Fruit fly (Drosophila melanogaster) whole organism, embryonic: Measurements from ENCODE around the gene mdlc.

Source experiments
- Aef1 ChIP-seq: fragments of 200-800 bp; sonication (Bioruptor generic); IDR thresholded peaks from 3 replicates; pipeline ENCODE4 v1.3.6; 2022; ENCODE audit warnings: missing biosample characterization, missing genetic modification characterization
- BEAF-32 ChIP-seq: fragments of 200-800 bp; sonication (Bioruptor generic); optimal IDR thresholded peaks from 3 replicates; lab custom pipeline; 2017; ENCODE audit warnings: missing biosample characterization, missing genetic modification characterization, mild to moderate bottlenecking, moderate library complexity, missing genetic modification reagents
- BtbVII ChIP-seq: fragments of 200-800 bp; sonication (Bioruptor generic); optimal IDR thresholded peaks from 3 replicates; lab custom pipeline; 2017; ENCODE audit warnings: missing biosample characterization, mild to moderate bottlenecking, missing genetic modification characterization
- CG10209 ChIP-seq: fragments of 200-800 bp; sonication (Bioruptor generic); optimal IDR thresholded peaks from 3 replicates; lab custom pipeline; 2017; ENCODE audit warnings: missing biosample characterization, mild to moderate bottlenecking, missing genetic modification characterization, missing genetic modification reagents
- CG10431 ChIP-seq: fragments of 200-800 bp; sonication (Bioruptor generic); optimal IDR thresholded peaks from 3 replicates; lab custom pipeline; 2018; ENCODE audit warnings: missing biosample characterization, mild to moderate bottlenecking, missing genetic modification characterization
- CG11085 ChIP-seq: fragments of 200-800 bp; sonication (Bioruptor generic); IDR thresholded peaks from 2 replicates; pipeline ENCODE4 v1.3.6; 2022; ENCODE audit warnings: missing biosample characterization, missing genetic modification characterization
- CG11696 ChIP-seq: fragments of 200-800 bp; sonication (Bioruptor generic); IDR thresholded peaks from 2 replicates; pipeline ENCODE4 v1.3.6; 2022; ENCODE audit warnings: missing biosample characterization, missing genetic modification characterization
- CG1233 ChIP-seq: fragments of 200-800 bp; sonication (Bioruptor generic); optimal IDR thresholded peaks from 4 replicates; lab custom pipeline; 2018; ENCODE audit warnings: missing biosample characterization, mild to moderate bottlenecking, missing genetic modification characterization
- CG17186 ChIP-seq: fragments of 200-800 bp; sonication (Bioruptor generic); optimal IDR thresholded peaks from 3 replicates; lab custom pipeline; 2017; ENCODE audit warnings: missing biosample characterization, missing genetic modification reagents, missing genetic modification characterization
- CG17361 ChIP-seq: fragments of 200-800 bp; sonication (Bioruptor generic); IDR thresholded peaks from 3 replicates; pipeline ENCODE4 v1.3.6; 2022; ENCODE audit warnings: missing biosample characterization, missing genetic modification characterization
- CG30020 ChIP-seq: fragments of 200-800 bp; optimal IDR thresholded peaks from 2 replicates; lab custom pipeline; 2019; ENCODE audit warnings: missing biosample characterization, mild to moderate bottlenecking, missing genetic modification characterization, moderate library complexity
- CG3847 ChIP-seq: fragments of 200-800 bp; sonication (Bioruptor generic); IDR thresholded peaks from 2 replicates; pipeline ENCODE4 v1.3.6; 2022; ENCODE audit warnings: missing biosample characterization, missing genetic modification characterization
- CG3995 ChIP-seq: fragments of 200-800 bp; sonication (Bioruptor generic); optimal IDR thresholded peaks from 3 replicates; lab custom pipeline; 2016; ENCODE audit warnings: missing biosample characterization, missing genetic modification characterization
- CG6254 ChIP-seq: fragments of 200-800 bp; sonication (Bioruptor generic); optimal IDR thresholded peaks from 3 replicates; lab custom pipeline; 2017; ENCODE audit warnings: mild to moderate bottlenecking, missing biosample characterization, missing genetic modification reagents, missing genetic modification characterization
- CG6791 ChIP-seq: fragments of 200-800 bp; sonication (Bioruptor generic); IDR thresholded peaks from 3 replicates; pipeline ENCODE4 v1.3.6; 2022; ENCODE audit warnings: missing biosample characterization, missing genetic modification characterization; ENCODE audit not compliant: partially characterized antibody
- CG7372 ChIP-seq: fragments of 200-800 bp; sonication (Bioruptor generic); IDR thresholded peaks from 2 replicates; pipeline ENCODE4 v1.3.6; 2022; ENCODE audit warnings: missing biosample characterization, missing genetic modification characterization
- CG9876 ChIP-seq: fragments of 200-800 bp; sonication (Bioruptor generic); optimal IDR thresholded peaks from 2 replicates; lab custom pipeline; 2016; ENCODE audit warnings: missing biosample characterization, missing genetic modification characterization
- CTCF ChIP-seq: fragments of 200-800 bp; sonication (Bioruptor generic); optimal IDR thresholded peaks from 2 replicates; lab custom pipeline; 2017; ENCODE audit warnings: missing biosample characterization, mild to moderate bottlenecking, missing genetic modification characterization, moderate library complexity
- Dref ChIP-seq: fragments of 200-800 bp; sonication (Bioruptor generic); IDR thresholded peaks from 2 replicates; pipeline ENCODE4 v1.3.6; 2022; ENCODE audit warnings: missing biosample characterization, missing genetic modification characterization
- Ets65A ChIP-seq: fragments of 200-800 bp; sonication (Bioruptor generic); peaks from one replicate; lab custom pipeline; 2016; ENCODE audit warnings: missing biosample characterization, missing genetic modification characterization
- Fer2 ChIP-seq: fragments of 200-800 bp; sonication (Bioruptor generic); optimal IDR thresholded peaks from 2 replicates; lab custom pipeline; 2018; ENCODE audit warnings: missing biosample characterization, mild to moderate bottlenecking, missing genetic modification characterization, moderate library complexity
- Fer3 ChIP-seq: fragments of 200-800 bp; sonication (Bioruptor generic); optimal IDR thresholded peaks from 2 replicates; lab custom pipeline; 2018; ENCODE audit warnings: missing biosample characterization, mild to moderate bottlenecking, missing genetic modification characterization, moderate library complexity
- Hand ChIP-seq: fragments of 200-800 bp; sonication (Bioruptor generic); optimal IDR thresholded peaks from 2 replicates; lab custom pipeline; 2017; ENCODE audit warnings: mild to moderate bottlenecking, missing biosample characterization, missing genetic modification reagents, missing genetic modification characterization
- Hr39 ChIP-seq: fragments of >200 bp; optimal IDR thresholded peaks from 2 replicates; lab custom pipeline; 2017
- Hsf ChIP-seq: fragments of 200-800 bp; sonication (Bioruptor generic); optimal IDR thresholded peaks from 3 replicates; lab custom pipeline; 2016; ENCODE audit warnings: missing biosample characterization, missing genetic modification characterization
- MESR4 ChIP-seq: fragments of 200-800 bp; sonication (Bioruptor generic); optimal IDR thresholded peaks from 2 replicates; lab custom pipeline; 2018; ENCODE audit warnings: missing biosample characterization, mild to moderate bottlenecking, missing genetic modification characterization, moderate library complexity
- NC2β ChIP-seq: fragments of 200-800 bp; sonication (Bioruptor generic); optimal IDR thresholded peaks from 2 replicates; lab custom pipeline; 2016; ENCODE audit warnings: missing biosample characterization, missing genetic modification characterization
- Rx ChIP-seq: fragments of 200-800 bp; sonication (Bioruptor generic); IDR thresholded peaks from 2 replicates; pipeline ENCODE4 v1.3.6; 2022; ENCODE audit warnings: missing biosample characterization, missing genetic modification characterization
- Side ChIP-seq: fragments of 200-800 bp; sonication (Bioruptor generic); optimal IDR thresholded peaks from 2 replicates; lab custom pipeline; 2016; ENCODE audit warnings: missing biosample characterization, missing genetic modification characterization
- Sox100B ChIP-seq: fragments of 200-800 bp; sonication (Bioruptor generic); optimal IDR thresholded peaks from 3 replicates; lab custom pipeline; 2018; ENCODE audit warnings: missing biosample characterization, mild to moderate bottlenecking, missing genetic modification characterization
- Sry-δ ChIP-seq: fragments of 200-800 bp; sonication (Bioruptor generic); optimal IDR thresholded peaks from 2 replicates; lab custom pipeline; 2016; ENCODE audit warnings: missing biosample characterization, missing genetic modification characterization
- Taf1 ChIP-seq: fragments of 200-800 bp; sonication (Bioruptor generic); IDR thresholded peaks from 2 replicates; pipeline ENCODE4 v1.3.6; 2022; ENCODE audit warnings: missing biosample characterization, missing genetic modification characterization
- ac ChIP-seq: fragments of 200-800 bp; sonication (Bioruptor generic); optimal IDR thresholded peaks from 3 replicates; lab custom pipeline; 2017; ENCODE audit warnings: missing biosample characterization, mild to moderate bottlenecking, missing genetic modification characterization
- bigmax ChIP-seq: fragments of 200-800 bp; sonication (Bioruptor generic); optimal IDR thresholded peaks from 2 replicates; lab custom pipeline; 2018; ENCODE audit warnings: missing biosample characterization, mild to moderate bottlenecking, missing genetic modification characterization
- bowl ChIP-seq: fragments of 200-800 bp; sonication (Bioruptor generic); IDR thresholded peaks from 2 replicates; pipeline ENCODE4 v1.3.6; 2022; ENCODE audit warnings: missing biosample characterization, missing genetic modification characterization
- chn ChIP-seq: fragments of 200-800 bp; sonication (Bioruptor generic); optimal IDR thresholded peaks from 2 replicates; lab custom pipeline; 2016; ENCODE audit warnings: missing biosample characterization, missing genetic modification characterization
- crc ChIP-seq: fragments of 200-800 bp; sonication (Bioruptor generic); optimal IDR thresholded peaks from 2 replicates; lab custom pipeline; 2016; ENCODE audit warnings: missing biosample characterization, missing genetic modification characterization
- da ChIP-seq: fragments of 200-800 bp; sonication (Bioruptor generic); optimal IDR thresholded peaks from 2 replicates; lab custom pipeline; 2016; ENCODE audit warnings: missing biosample characterization, missing genetic modification characterization
- emc ChIP-seq: fragments of 200-800 bp; sonication (Bioruptor generic); optimal IDR thresholded peaks from 2 replicates; lab custom pipeline; 2016; ENCODE audit warnings: missing biosample characterization, missing genetic modification characterization
- ewg ChIP-seq: fragments of 200-800 bp; sonication (Bioruptor generic); optimal IDR thresholded peaks from 3 replicates; lab custom pipeline; 2017; ENCODE audit warnings: mild to moderate bottlenecking, missing biosample characterization, missing genetic modification reagents, missing genetic modification characterization
- kah ChIP-seq: fragments of 200-800 bp; sonication (Bioruptor generic); optimal IDR thresholded peaks from 2 replicates; lab custom pipeline; 2018; ENCODE audit warnings: missing biosample characterization, mild to moderate bottlenecking, missing genetic modification characterization
- knrl ChIP-seq: fragments of 200-800 bp; sonication (Bioruptor generic); IDR thresholded peaks from 3 replicates; pipeline ENCODE4 v1.3.6; 2022; ENCODE audit warnings: missing biosample characterization, missing genetic modification characterization; ENCODE audit not compliant: partially characterized antibody
- maf-S ChIP-seq: fragments of 200-800 bp; sonication (Bioruptor generic); optimal IDR thresholded peaks from 2 replicates; lab custom pipeline; 2016; ENCODE audit warnings: missing biosample characterization, missing genetic modification characterization
- nerfin-1 ChIP-seq: fragments of 200-800 bp; sonication (Bioruptor generic); optimal IDR thresholded peaks from 3 replicates; lab custom pipeline; 2019; ENCODE audit warnings: missing biosample characterization, mild to moderate bottlenecking, missing genetic modification characterization, moderate library complexity
- pros ChIP-seq: fragments of 200-800 bp; sonication (Bioruptor generic); optimal IDR thresholded peaks from 3 replicates; lab custom pipeline; 2019; ENCODE audit warnings: missing biosample characterization, mild to moderate bottlenecking, missing genetic modification characterization, moderate library complexity
- sc ChIP-seq, 3 experiments: fragments of >200 bp in 2 of 3; fragments of 200-800 bp in 1 of 3; sonication (Bioruptor generic) in 1 of 3; optimal IDR thresholded peaks; 2 replicates in 2 of 3; 3 replicates in 1 of 3; lab custom pipeline; 2017; ENCODE audit warnings: mild to moderate bottlenecking in 1 of 3, missing biosample characterization in 1 of 3, missing genetic modification characterization in 1 of 3, missing genetic modification reagents in 1 of 3
- shn ChIP-seq: fragments of 200-800 bp; sonication (Bioruptor generic); optimal IDR thresholded peaks from 3 replicates; lab custom pipeline; 2016; ENCODE audit warnings: missing biosample characterization, missing genetic modification characterization
- sna ChIP-seq: fragments of 200-800 bp; sonication (Bioruptor generic); IDR thresholded peaks from 2 replicates; pipeline ENCODE4 v1.3.6; 2022; ENCODE audit warnings: missing biosample characterization, missing genetic modification characterization; ENCODE audit not compliant: partially characterized antibody
- sug ChIP-seq: fragments of 200-800 bp; optimal IDR thresholded peaks from 2 replicates; lab custom pipeline; 2019; ENCODE audit warnings: missing biosample characterization, mild to moderate bottlenecking, missing genetic modification characterization, moderate library complexity
- tin ChIP-seq: fragments of 200-800 bp; sonication (Bioruptor generic); optimal IDR thresholded peaks from 3 replicates; lab custom pipeline; 2016; ENCODE audit warnings: missing biosample characterization, missing genetic modification characterization
- yki ChIP-seq: fragments of >200 bp; optimal IDR thresholded peaks from 3 replicates; lab custom pipeline; 2018
- zf30C ChIP-seq: fragments of 200-800 bp; sonication (Bioruptor generic); optimal IDR thresholded peaks from 3 replicates; lab custom pipeline; 2018; ENCODE audit warnings: missing biosample characterization, mild to moderate bottlenecking, missing genetic modification characterization

mdlc gene

DNA sequence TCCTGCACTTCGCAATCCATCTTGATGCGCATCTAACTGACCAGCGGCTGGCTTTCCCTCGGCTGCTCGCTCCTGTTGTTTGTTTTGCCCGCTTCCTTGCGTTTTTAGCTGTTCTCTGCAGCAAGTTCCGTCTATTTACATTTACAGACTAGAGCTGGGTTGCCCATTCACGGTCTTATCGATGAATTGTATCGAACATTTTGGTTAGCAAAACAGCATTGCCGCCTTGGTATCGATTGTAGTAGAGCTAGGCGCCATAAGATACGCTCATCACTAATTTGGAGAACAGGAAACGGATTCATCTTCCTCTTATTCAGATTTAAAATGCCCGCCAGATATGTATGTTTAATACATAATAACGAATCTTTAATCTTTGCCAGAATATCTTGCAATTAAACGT lies 21.7 kb upstream of the mdlc start, which contains the start of gene Regnase-1 (continued):
- TF ChIP-seq Rx (GFP tag; lab: Robert Waterston, UW) = peak; percentile 84
- TF ChIP-seq Aef1 (GFP tag; lab: Robert Waterston, UW) = peak; percentile 68; the same call in 2 of the 3 replicates
- peak; percentile 87 for TF ChIP-seq da (GFP tag; lab: Kevin White, UChicago)
- TF ChIP-seq CG11085 (GFP tag; lab: Robert Waterston, UW) = peak; percentile 84; the same call in 1 of the 2 replicates
- peak; percentile 82 for TF ChIP-seq ewg (GFP tag; lab: Kevin White, UChicago)
- peak; percentile 99 for TF ChIP-seq Dref (GFP tag; lab: Robert Waterston, UW)
- peak; percentile 73 for TF ChIP-seq CTCF (GFP tag; lab: Kevin White, UChicago)
- peak; percentile 95 for TF ChIP-seq BtbVII (GFP tag; lab: Kevin White, UChicago)
- TF ChIP-seq CG10209 (GFP tag; lab: Kevin White, UChicago) = peak; percentile 87
- peak; percentile 95 for TF ChIP-seq NC2β (GFP tag; lab: Kevin White, UChicago)
- peak; percentile 99 for TF ChIP-seq Ets65A
- TF ChIP-seq Hr39 (lab: Kevin White, UChicago) = no peak
- TF ChIP-seq Side (GFP tag; lab: Kevin White, UChicago) = peak; percentile 92
- TF ChIP-seq kah (GFP tag; lab: Kevin White, UChicago) = peak; percentile 96
- TF ChIP-seq sna = peak; percentile 95
- TF ChIP-seq CG3847 = peak; percentile 91
- peak; percentile 82 for TF ChIP-seq CG11696 (GFP tag; lab: Robert Waterston, UW)
- TF ChIP-seq Fer3 (tag; lab: Kevin White, UChicago) = peak; percentile 96
- peak; percentile 77 for TF ChIP-seq ac (GFP tag; lab: Kevin White, UChicago)
- peak; percentile 83 for TF ChIP-seq tin (GFP tag; lab: Kevin White, UChicago)
- TF ChIP-seq shn (GFP tag; lab: Kevin White, UChicago) = peak; percentile 93
- no peak for TF ChIP-seq pros (GFP tag; lab: Kevin White, UChicago)
- TF ChIP-seq zf30C (GFP tag; lab: Kevin White, UChicago) = peak; percentile 32
- peak; percentile 85 for TF ChIP-seq CG7372 (GFP tag; lab: Robert Waterston, UW)
- peak; percentile 86 for TF ChIP-seq crc (GFP tag; lab: Kevin White, UChicago)
- peak; percentile 89 for TF ChIP-seq CG9876 (GFP tag; lab: Kevin White, UChicago)
- TF ChIP-seq BEAF-32 (GFP tag; lab: Kevin White, UChicago) = peak; percentile 96
- peak; percentile 91 for TF ChIP-seq Hsf (GFP tag; lab: Kevin White, UChicago)
- TF ChIP-seq yki (lab: Kevin White, UChicago) = no peak
- peak; percentile 63 for TF ChIP-seq CG30020 (tag; lab: Kevin White, UChicago)
- peak; percentile 53; the same call in 1 of the 2 replicates for TF ChIP-seq Taf1 (GFP tag; lab: Robert Waterston, UW)
- peak; percentile 86 for TF ChIP-seq bigmax (GFP tag; lab: Kevin White, UChicago)
- TF ChIP-seq MESR4 (GFP tag; lab: Kevin White, UChicago) = peak; percentile 82
- peak; percentile 96 for TF ChIP-seq CG1233 (GFP tag; lab: Kevin White, UChicago)
- TF ChIP-seq CG10431 = peak; percentile 88
- peak; percentile 91 for TF ChIP-seq Fer2 (tag; lab: Kevin White, UChicago)
- TF ChIP-seq Hand (GFP tag; lab: Kevin White, UChicago) = peak; percentile 88
- peak; percentile 93 for TF ChIP-seq CG6254 (GFP tag; lab: Kevin White, UChicago)
- peak; percentile 87 for TF ChIP-seq emc
- peak; percentile 79 for TF ChIP-seq CG3995 (GFP tag; lab: Kevin White, UChicago)
- TF ChIP-seq CG17186 = peak; percentile 95
- peak; percentile 92 for TF ChIP-seq Sox100B
- TF ChIP-seq bowl (GFP tag; lab: Robert Waterston, UW) = peak; percentile 84
- peak; percentile 98 for TF ChIP-seq CG6791 (GFP tag; lab: Robert Waterston, UW)
- TF ChIP-seq maf-S (GFP tag; lab: Kevin White, UChicago) = peak; percentile 84
- TF ChIP-seq sc (optimal IDR thresholded peaks at IDR 0.05; lab: Kevin White, UChicago) = no peak
- TF ChIP-seq sc (GFP tag; optimal IDR thresholded peaks at IDR 0.05; lab: Kevin White, UChicago) = peak; percentile 89
- TF ChIP-seq knrl = peak; percentile 95
- peak; percentile 87 for TF ChIP-seq CG17361 (GFP tag; lab: Robert Waterston, UW)
- TF ChIP-seq sug = peak; percentile 88
- peak; percentile 100 for TF ChIP-seq Sry-δ
- TF ChIP-seq nerfin-1 = peak; percentile 89
- TF ChIP-seq chn (GFP tag; lab: Kevin White, UChicago) = peak; percentile 86
